Fruit fly (Drosophila melanogaster): Measurements from ENCODE around the gene IP3K1.

The IP3K1 gene

dm6 chr2L:9779147-9779546 is 3.0 kb upstream of the IP3K1 start:
- TF ChIP-seq acj6 (GFP tag; optimal IDR thresholded peaks at IDR 0.05): peak; percentile 12
- TF ChIP-seq lz (GFP tag; optimal IDR thresholded peaks at IDR 0.05): no peak
- peak; percentile 14 for TF ChIP-seq pdm3 (GFP tag; optimal IDR thresholded peaks at IDR 0.05)
- TF ChIP-seq Eip93F (GFP tag; optimal IDR thresholded peaks at IDR 0.05): no peak
- TF ChIP-seq Lpt (GFP tag; optimal IDR thresholded peaks at IDR 0.05): no peak
- TF ChIP-seq Sox102F (GFP tag; optimal IDR thresholded peaks at IDR 0.05): peak; percentile 15
- TF ChIP-seq CG11902 (GFP tag; optimal IDR thresholded peaks at IDR 0.05): no peak
- peak; percentile 22 for TF ChIP-seq Eip75B (GFP tag; optimal IDR thresholded peaks at IDR 0.05)
- TF ChIP-seq Sox14 (GFP tag; optimal IDR thresholded peaks at IDR 0.05): peak; percentile 7
- TF ChIP-seq CG32006 (GFP tag; optimal IDR thresholded peaks at IDR 0.05): peak; percentile 68
- TF ChIP-seq dac (GFP tag; optimal IDR thresholded peaks at IDR 0.05): peak; percentile 0
- no peak for TF ChIP-seq CG31627 (GFP tag; optimal IDR thresholded peaks at IDR 0.05)
- no peak for TF ChIP-seq CG3919 (GFP tag; optimal IDR thresholded peaks at IDR 0.05)
- no peak for TF ChIP-seq CG16779 (tag; optimal IDR thresholded peaks at IDR 0.05)
- no peak for TF ChIP-seq achi (GFP tag; optimal IDR thresholded peaks at IDR 0.05)
- peak; percentile 44 for TF ChIP-seq Eip78C (GFP tag)
- peak; percentile 49; the same call in 1 of the 2 replicates for TF ChIP-seq CG15336 (GFP tag; IDR thresholded peaks at IDR 0.05)
- TF ChIP-seq Met (GFP tag; optimal IDR thresholded peaks at IDR 0.05): peak; percentile 3
- TF ChIP-seq OdsH (GFP tag; optimal IDR thresholded peaks at IDR 0.05): peak; percentile 13
- TF ChIP-seq Smox (GFP tag; optimal IDR thresholded peaks at IDR 0.05): no peak
- TF ChIP-seq Hr4 (GFP tag; optimal IDR thresholded peaks at IDR 0.05): peak; percentile 49
- TF ChIP-seq Blimp-1 (GFP tag; optimal IDR thresholded peaks at IDR 0.05): no peak

- TF ChIP-seq salr (GFP tag; optimal IDR thresholded peaks at IDR 0.05) (no peak), Hr4 (GFP tag; optimal IDR thresholded peaks at IDR 0.05) (no peak), CG11902 (GFP tag; optimal IDR thresholded peaks at IDR 0.05) (no peak), CG1621 (tag; optimal IDR thresholded peaks at IDR 0.05) (no peak), pdm3 (GFP tag; optimal IDR thresholded peaks at IDR 0.05) (no peak), ss (GFP tag; optimal IDR thresholded peaks at IDR 0.05) (peak; percentile 37 to 65), cyc (GFP tag; optimal IDR thresholded peaks at IDR 0.05) (no peak), esn (GFP tag; optimal IDR thresholded peaks at IDR 0.05) (no peak), CG6854 (GFP tag; optimal IDR thresholded peaks at IDR 0.05) (no peak), Eip75B (GFP tag; optimal IDR thresholded peaks at IDR 0.05) (no peak), achi (GFP tag; optimal IDR thresholded peaks at IDR 0.05) (no peak), Lpt (GFP tag; optimal IDR thresholded peaks at IDR 0.05) (no peak), CG6163 (GFP tag; IDR thresholded peaks at IDR 0.05) (no peak), fd85E (GFP tag; optimal IDR thresholded peaks at IDR 0.05) (no peak), fd59A (GFP tag; optimal IDR thresholded peaks at IDR 0.05) (no peak), CG8632 (GFP tag; optimal IDR thresholded peaks at IDR 0.05) (no peak), Sox14 (GFP tag; optimal IDR thresholded peaks at IDR 0.05) (peak; percentile 46), CG31627 (GFP tag; optimal IDR thresholded peaks at IDR 0.05) (no peak), CG34406 (GFP tag; optimal IDR thresholded peaks at IDR 0.05) (no peak), net (GFP tag; optimal IDR thresholded peaks at IDR 0.05) (peak; percentile 5), Ets96B (tag; optimal IDR thresholded peaks at IDR 0.05) (no peak), topi (GFP tag; optimal IDR thresholded peaks at IDR 0.05) (no peak), CG4318 (GFP tag; optimal IDR thresholded peaks at IDR 0.05) (no peak), fkh (GFP tag; optimal IDR thresholded peaks at IDR 0.05) (no peak), Eip78C (GFP tag) (no peak), Smox (GFP tag; optimal IDR thresholded peaks at IDR 0.05) (no peak), CG3032 (tag; optimal IDR thresholded peaks at IDR 0.05) (no peak), Sox15 (GFP tag; optimal IDR thresholded peaks at IDR 0.05) (no peak), CG15336 (GFP tag; IDR thresholded peaks at IDR 0.05) (no peak), CG10669 (GFP tag; optimal IDR thresholded peaks at IDR 0.05) (no peak), CG6808 (GFP tag; optimal IDR thresholded peaks at IDR 0.05) (peak; percentile 7), Sox102F (GFP tag; optimal IDR thresholded peaks at IDR 0.05) (no peak), Gug (GFP tag; IDR thresholded peaks at IDR 0.05) (no peak), vri (GFP tag; optimal IDR thresholded peaks at IDR 0.05) (no peak), eg (GFP tag; IDR thresholded peaks at IDR 0.05) (no peak), svp (GFP tag) (peak; percentile 90), Blimp-1 (GFP tag; optimal IDR thresholded peaks at IDR 0.05) (no peak)
Measured at dm6 chr2L:9779754-9780153, 2.4 kb upstream of the IP3K1 start.

Data from whole organism, prepupa.